Worm (Caenorhabditis elegans) whole organism, mixed stage, embryonic: ENCODE data around the gene tag-275.

ENCODE experiments used
- blmp-1 ChIP-seq: fragments of 150-350 bp; optimal IDR thresholded peaks from 2 replicates; lab custom pipeline; 2014; ENCODE audit warnings: missing biosample characterization, missing genetic modification characterization
- drap-1 ChIP-seq: fragments of 200-800 bp; sonication (Bioruptor generic); optimal IDR thresholded peaks from 3 replicates; lab custom pipeline; 2018; ENCODE audit warnings: mild to moderate bottlenecking, missing genetic modification characterization, missing compliant biosample characterization
- lsy-2 ChIP-seq: fragments of 150-350 bp; optimal IDR thresholded peaks from 2 replicates; lab custom pipeline; 2014; ENCODE audit warnings: missing biosample characterization, missing genetic modification characterization
- mab-5 ChIP-seq: fragments of 150-350 bp; optimal IDR thresholded peaks from 2 replicates; lab custom pipeline; 2014; ENCODE audit warnings: missing biosample characterization, missing genetic modification characterization
- mep-1 ChIP-seq: fragments of 150-350 bp; optimal IDR thresholded peaks from 2 replicates; lab custom pipeline; 2017; ENCODE audit warnings: missing biosample characterization, missing genetic modification reagents, missing genetic modification characterization, inconsistent platforms
- nhr-12 ChIP-seq: fragments of 150-350 bp; optimal IDR thresholded peaks from 2 replicates; lab custom pipeline; 2014; ENCODE audit warnings: missing biosample characterization, missing genetic modification characterization
- pha-4 ChIP-seq: fragments of 150-350 bp; optimal IDR thresholded peaks from 2 replicates; lab custom pipeline; 2018; ENCODE audit warnings: missing biosample characterization, missing genetic modification reagents, missing genetic modification characterization
- snpc-4 ChIP-seq: fragments of 150-350 bp; optimal IDR thresholded peaks from 2 replicates; lab custom pipeline; 2014; ENCODE audit warnings: missing biosample characterization, missing genetic modification characterization
- sptf-1 ChIP-seq: sonication (generic microtip); optimal IDR thresholded peaks from 2 replicates; lab custom pipeline; 2017; ENCODE audit warnings: mild to moderate bottlenecking, missing genetic modification characterization, moderate library complexity, missing compliant biosample characterization
- unc-39 ChIP-seq: fragments of 150-350 bp; optimal IDR thresholded peaks from 2 replicates; lab custom pipeline; 2014; ENCODE audit warnings: missing biosample characterization, missing genetic modification characterization

- TF ChIP-seq snpc-4 (tag; lab: Kevin White, UChicago) = no peak
- TF ChIP-seq drap-1 (GFP tag; lab: Kevin White, UChicago) = no peak
- TF ChIP-seq pha-4 (tag; lab: Kevin White, UChicago) = no peak
- no peak for TF ChIP-seq unc-39 (tag; lab: Kevin White, UChicago)
- no peak for TF ChIP-seq blmp-1 (tag; lab: Kevin White, UChicago)
- TF ChIP-seq lsy-2 (tag; lab: Kevin White, UChicago) = no peak
- TF ChIP-seq nhr-12 (tag; lab: Kevin White, UChicago) = no peak
- no peak for TF ChIP-seq sptf-1 (tag; lab: Kevin White, UChicago)
- TF ChIP-seq mab-5 (tag; lab: Kevin White, UChicago) = no peak
- no peak for TF ChIP-seq mep-1 (tag; lab: Kevin White, UChicago)
Measured at ce11 chrX:6189955-6190354, 39.6 kb upstream of the tag-275 start, which contains the start of gene T13C5.9.
